Worm (Caenorhabditis elegans): ENCODE data around the gene Y22D7AL.7.

Y22D7AL.7 gene

ce11 chrIII:1534431-1534830 lies 42.1 kb upstream of the Y22D7AL.7 start:
- TF ChIP-seq eor-1 (tag; optimal IDR thresholded peaks at IDR 0.05) = no peak
- peak; percentile 7 for TF ChIP-seq lin-15B (tag; optimal IDR thresholded peaks at IDR 0.05)
- TF ChIP-seq nhr-28 (tag; optimal IDR thresholded peaks at IDR 0.05) = no peak

- no peak for TF ChIP-seq elt-3 (tag; optimal IDR thresholded peaks at IDR 0.05)
Observed at ce11 chrIII:1539366-1539765, 37.2 kb upstream of the Y22D7AL.7 start.

ce11 chrIII:1540100-1540695 lies 36.4 kb upstream of the Y22D7AL.7 start, which contains the start of the genes Y67D2.5 and cisd-3.2:
Y67D2.5 (minus strand) TSS chrIII:1540244.
cisd-3.2 (plus strand) TSS chrIII:1540493.
- peak; percentile 24 for TF ChIP-seq pha-4 (tag; optimal IDR thresholded peaks at IDR 0.05)
- no peak for TF ChIP-seq ama-1 (optimal IDR thresholded peaks at IDR 0.05)
- TF ChIP-seq unc-39 (tag; optimal IDR thresholded peaks at IDR 0.05) = no peak
- TF ChIP-seq lin-15B (tag; optimal IDR thresholded peaks at IDR 0.05) = peak; percentile 86
- no peak for TF ChIP-seq R02D3.7 (tag; optimal IDR thresholded peaks at IDR 0.05)
- TF ChIP-seq hmg-11 (tag; optimal IDR thresholded peaks at IDR 0.05) = peak; percentile 5
- TF ChIP-seq nfya-1 (tag; optimal IDR thresholded peaks at IDR 0.05; ENCODE audit: insufficient read depth) = peak; percentile 1

- TF ChIP-seq skn-1 (tag; optimal IDR thresholded peaks at IDR 0.05) (no peak), ceh-28 (tag; optimal IDR thresholded peaks at IDR 0.05) (peak; percentile 90), nfya-1 (tag; optimal IDR thresholded peaks at IDR 0.05; ENCODE audit: insufficient read depth) (no peak)
Observed at ce11 chrIII:1543406-1544011, 33.0 kb upstream of the Y22D7AL.7 start.

ce11 chrIII:1554347-1554746 lies 22.2 kb upstream of the Y22D7AL.7 start, which contains the start of gene ddx-35:
ddx-35 (minus strand) TSS chrIII:1554447.
- TF ChIP-seq lin-39 (tag; optimal IDR thresholded peaks at IDR 0.05) (no peak), ztf-4 (tag; optimal IDR thresholded peaks at IDR 0.05) (no peak), ztf-11 (tag; optimal IDR thresholded peaks at IDR 0.05) (no peak), egl-27 (tag; optimal IDR thresholded peaks at IDR 0.05) (no peak), snpc-4 (tag; optimal IDR thresholded peaks at IDR 0.05) (no peak), elt-1 (tag; optimal IDR thresholded peaks at IDR 0.05) (no peak), tbx-2 (tag; optimal IDR thresholded peaks at IDR 0.05) (no peak), ceh-28 (tag; optimal IDR thresholded peaks at IDR 0.05) (no peak), fkh-10 (GFP tag; optimal IDR thresholded peaks at IDR 0.05) (no peak)

- TF ChIP-seq lin-15B (tag; optimal IDR thresholded peaks at IDR 0.05) (peak; percentile 54), unc-39 (tag; optimal IDR thresholded peaks at IDR 0.05) (no peak), egl-5 (tag; optimal IDR thresholded peaks at IDR 0.05) (peak; percentile 45), ztf-11 (tag; optimal IDR thresholded peaks at IDR 0.05) (no peak), ceh-16 (tag; optimal IDR thresholded peaks at IDR 0.05) (no peak), skn-1 (tag; optimal IDR thresholded peaks at IDR 0.05) (no peak), hmg-11 (tag; optimal IDR thresholded peaks at IDR 0.05) (peak; percentile 49), elt-3 (tag; optimal IDR thresholded peaks at IDR 0.05) (no peak), nfya-1 (tag; optimal IDR thresholded peaks at IDR 0.05; ENCODE audit: insufficient read depth) (peak; percentile 61), pha-4 (tag; optimal IDR thresholded peaks at IDR 0.05) (peak; percentile 74), nhr-23 (tag; optimal IDR thresholded peaks at IDR 0.05) (peak; percentile 39)
Observed at ce11 chrIII:1558441-1559159, 18.0 kb upstream of the Y22D7AL.7 start, which contains the start of the genes eelo-1 and Y67D2.2. eelo-1 (minus strand) TSS chrIII:1558529. Y67D2.2 (plus strand) TSS chrIII:1558800.

- TF ChIP-seq nhr-11 (tag; optimal IDR thresholded peaks at IDR 0.05) (no peak), fkh-10 (GFP tag; optimal IDR thresholded peaks at IDR 0.05) (no peak)
Observed at ce11 chrIII:1570006-1570405, 6.5 kb upstream of the Y22D7AL.7 start, which contains the start of gene rep-1. rep-1 (plus strand) TSS chrIII:1570306.

- TF ChIP-seq mdl-1 (tag; optimal IDR thresholded peaks at IDR 0.05) = no peak
- no peak for TF ChIP-seq nhr-28 (tag; optimal IDR thresholded peaks at IDR 0.05)
Observed at ce11 chrIII:1575651-1576050, 900 bp upstream of the Y22D7AL.7 start.

All from whole organism, L3 larva.